Worm (Caenorhabditis elegans): Measurements from ENCODE around the gene R144.12.

ce11 chrIII:4998111-4998859 is 8.5 kb downstream of the R144.12 start, which contains the start of gene tmem-131:
- TF ChIP-seq egl-27 (tag; optimal IDR thresholded peaks at IDR 0.05): no peak
- TF ChIP-seq unc-39 (tag; optimal IDR thresholded peaks at IDR 0.05): no peak
- no peak for TF ChIP-seq ceh-82 (tag; optimal IDR thresholded peaks at IDR 0.05)
- no peak for TF ChIP-seq unc-62 (GFP tag; optimal IDR thresholded peaks at IDR 0.05)
- no peak for TF ChIP-seq elt-3 (tag; optimal IDR thresholded peaks at IDR 0.05)
- TF ChIP-seq pha-4 (tag; optimal IDR thresholded peaks at IDR 0.05): no peak
- no peak for TF ChIP-seq fos-1 (tag; optimal IDR thresholded peaks at IDR 0.05)
- no peak for TF ChIP-seq mdl-1 (tag; optimal IDR thresholded peaks at IDR 0.05)
- no peak for TF ChIP-seq ama-1 (optimal IDR thresholded peaks at IDR 0.05)
- no peak for TF ChIP-seq jun-1 (tag; optimal IDR thresholded peaks at IDR 0.05)
- no peak for TF ChIP-seq nhr-11 (tag; optimal IDR thresholded peaks at IDR 0.05)
- TF ChIP-seq lin-39 (tag; optimal IDR thresholded peaks at IDR 0.05): no peak
- no peak for TF ChIP-seq daf-12 (tag; optimal IDR thresholded peaks at IDR 0.05)
- no peak for TF ChIP-seq sea-2 (GFP tag; optimal IDR thresholded peaks at IDR 0.05)

Measured in whole organism, L3 larva.